Worm (Caenorhabditis elegans) whole organism, late embryonic: ENCODE measurements around the gene F35H10.2.

Source experiments
- C08G9.2 ChIP-seq: sonication (generic microtip); optimal IDR thresholded peaks from 2 replicates; lab custom pipeline; 2016; ENCODE audit warnings: mild to moderate bottlenecking, missing genetic modification characterization, moderate library complexity, missing compliant biosample characterization
- F13H6.1 ChIP-seq: sonication (generic microtip); optimal IDR thresholded peaks from 2 replicates; lab custom pipeline; 2016; ENCODE audit warnings: missing genetic modification characterization, missing compliant biosample characterization
- K09A11.1 ChIP-seq: sonication (generic microtip); optimal IDR thresholded peaks from 2 replicates; lab custom pipeline; 2017; ENCODE audit warnings: antibody characterized with exemption, mild to moderate bottlenecking, missing genetic modification characterization, missing compliant biosample characterization; ENCODE audit not compliant: insufficient read depth
- ceh-14 ChIP-seq: sonication (generic microtip); optimal IDR thresholded peaks from 2 replicates; lab custom pipeline; 2016; ENCODE audit warnings: missing genotype, missing genetic modification characterization, missing compliant biosample characterization
- ceh-18 ChIP-seq: sonication (generic microtip); optimal IDR thresholded peaks from 2 replicates; lab custom pipeline; 2016; ENCODE audit warnings: missing genetic modification characterization, missing compliant biosample characterization
- ceh-19 ChIP-seq: fragments of 200-800 bp; sonication (Bioruptor generic); optimal IDR thresholded peaks from 2 replicates; lab custom pipeline; 2018; ENCODE audit warnings: mild to moderate bottlenecking, missing genetic modification characterization, missing compliant biosample characterization
- ceh-22 ChIP-seq: sonication (generic microtip); optimal IDR thresholded peaks from 2 replicates; lab custom pipeline; 2017; ENCODE audit warnings: missing biosample characterization, missing genetic modification characterization
- ceh-30 ChIP-seq: fragments of 150-350 bp; optimal IDR thresholded peaks from 2 replicates; lab custom pipeline; 2014; ENCODE audit warnings: missing biosample characterization, missing genetic modification characterization
- ceh-31 ChIP-seq: sonication (generic microtip); optimal IDR thresholded peaks from 2 replicates; lab custom pipeline; 2016; ENCODE audit warnings: missing genetic modification characterization, missing compliant biosample characterization
- ceh-45 ChIP-seq: fragments of 200-800 bp; sonication (Bioruptor generic); IDR thresholded peaks from 2 replicates; pipeline ENCODE4 v1.3.6; 2022; ENCODE audit warnings: missing genetic modification reagents, missing genetic modification characterization, missing compliant biosample characterization
- ceh-48 ChIP-seq: sonication (generic microtip); optimal IDR thresholded peaks from 2 replicates; lab custom pipeline; 2016; ENCODE audit warnings: missing genetic modification characterization, inconsistent platforms, missing compliant biosample characterization
- ceh-6 ChIP-seq: fragments of 200-800 bp; sonication (Bioruptor generic); optimal IDR thresholded peaks from 2 replicates; lab custom pipeline; 2018; ENCODE audit warnings: mild to moderate bottlenecking, missing genetic modification characterization, missing compliant biosample characterization
- dmd-4 ChIP-seq: sonication (generic microtip); optimal IDR thresholded peaks from 2 replicates; lab custom pipeline; 2016; ENCODE audit warnings: borderline replicate concordance, missing genetic modification characterization, missing compliant biosample characterization
- elt-4 ChIP-seq: sonication (generic microtip); optimal IDR thresholded peaks from 2 replicates; lab custom pipeline; 2016; ENCODE audit warnings: missing genetic modification characterization, missing compliant biosample characterization
- fax-1 ChIP-seq: sonication (generic microtip); optimal IDR thresholded peaks from 2 replicates; lab custom pipeline; 2016; ENCODE audit warnings: missing genotype, missing genetic modification characterization, missing compliant biosample characterization
- hlh-15 ChIP-seq: sonication (generic microtip); optimal IDR thresholded peaks from 2 replicates; lab custom pipeline; 2016; ENCODE audit warnings: missing genetic modification characterization, missing compliant biosample characterization
- hlh-30 ChIP-seq: sonication (generic microtip); optimal IDR thresholded peaks from 2 replicates; lab custom pipeline; 2017; ENCODE audit warnings: antibody characterized with exemption, missing genetic modification characterization, missing compliant biosample characterization; ENCODE audit not compliant: insufficient read depth
- hlh-6 ChIP-seq: sonication (generic microtip); optimal IDR thresholded peaks from 2 replicates; lab custom pipeline; 2016; ENCODE audit warnings: missing genotype, missing genetic modification characterization, missing compliant biosample characterization
- hlh-8 ChIP-seq: sonication (generic microtip); optimal IDR thresholded peaks from 2 replicates; lab custom pipeline; 2016; ENCODE audit warnings: missing genotype, missing genetic modification characterization, missing compliant biosample characterization
- lim-6 ChIP-seq: sonication (generic microtip); optimal IDR thresholded peaks from 2 replicates; lab custom pipeline; 2016; ENCODE audit warnings: missing genetic modification characterization, missing compliant biosample characterization
- lin-11 ChIP-seq: fragments of 200-800 bp; sonication (Bioruptor generic); optimal IDR thresholded peaks from 2 replicates; lab custom pipeline; 2018; ENCODE audit warnings: mild to moderate bottlenecking, missing genetic modification characterization, missing compliant biosample characterization
- nfya-1 ChIP-seq: sonication (generic microtip); optimal IDR thresholded peaks from 2 replicates; lab custom pipeline; 2017; ENCODE audit warnings: missing genetic modification characterization, mild to moderate bottlenecking, missing compliant biosample characterization, antibody characterized with exemption, moderate library complexity
- nhr-232 ChIP-seq: sonication (generic microtip); optimal IDR thresholded peaks from 2 replicates; lab custom pipeline; 2016; ENCODE audit warnings: missing genetic modification characterization, missing compliant biosample characterization
- npax-4 ChIP-seq: sonication (generic microtip); optimal IDR thresholded peaks from 2 replicates; lab custom pipeline; 2016; ENCODE audit warnings: missing genetic modification characterization, missing compliant biosample characterization
- pag-3 ChIP-seq: sonication (generic microtip); optimal IDR thresholded peaks from 2 replicates; lab custom pipeline; 2016; ENCODE audit warnings: missing compliant biosample characterization, missing genetic modification characterization, borderline replicate concordance
- pax-1 ChIP-seq: fragments of 150-350 bp; optimal IDR thresholded peaks from 2 replicates; lab custom pipeline; 2014; ENCODE audit warnings: missing biosample characterization, missing genetic modification characterization
- pha-4 ChIP-seq: fragments of 150-350 bp; optimal IDR thresholded peaks from 2 replicates; lab custom pipeline; 2018; ENCODE audit warnings: missing biosample characterization, missing genetic modification reagents, missing genetic modification characterization
- pqm-1 ChIP-seq: sonication (generic microtip); optimal IDR thresholded peaks from 2 replicates; lab custom pipeline; 2016; ENCODE audit warnings: missing genetic modification characterization, missing compliant biosample characterization
- ref-2 ChIP-seq: sonication (generic microtip); optimal IDR thresholded peaks from 2 replicates; lab custom pipeline; 2016; ENCODE audit warnings: missing genetic modification characterization, missing compliant biosample characterization
- sox-2 ChIP-seq: fragments of 200-800 bp; sonication (Bioruptor generic); IDR thresholded peaks from 2 replicates; pipeline ENCODE4 v1.3.6; 2022; ENCODE audit warnings: missing genetic modification reagents, missing genetic modification characterization, missing compliant biosample characterization
- syd-9 ChIP-seq: sonication (generic microtip); optimal IDR thresholded peaks from 2 replicates; lab custom pipeline; 2016; ENCODE audit warnings: mild to moderate bottlenecking, missing genetic modification characterization, moderate library complexity, missing compliant biosample characterization
- tbx-7 ChIP-seq: sonication (generic microtip); optimal IDR thresholded peaks from 2 replicates; lab custom pipeline; 2016; ENCODE audit warnings: missing genotype, missing genetic modification characterization, missing compliant biosample characterization
- unc-3 ChIP-seq, 2 experiments: fragments of 200-800 bp in 1 of 2; sonication (Bioruptor generic) in 1 of 2; sonication (generic microtip) in 1 of 2; conservative IDR thresholded peaks in 1 of 2; optimal IDR thresholded peaks in 1 of 2; 2 replicates each; pipeline versions ENCODE4 v1.3.6 to Lab custom; 2016 to 2022; ENCODE audit warnings: missing compliant biosample characterization in 2 of 2, missing genetic modification characterization in 2 of 2, missing genetic modification reagents in 1 of 2
- unc-42 ChIP-seq: sonication (generic microtip); optimal IDR thresholded peaks from 2 replicates; lab custom pipeline; 2016; ENCODE audit warnings: missing genotype, missing genetic modification characterization, missing compliant biosample characterization
- unc-55 ChIP-seq: sonication (generic microtip); optimal IDR thresholded peaks from 2 replicates; lab custom pipeline; 2017; ENCODE audit warnings: missing biosample characterization, missing genetic modification reagents, missing genetic modification characterization
- ztf-16 ChIP-seq: sonication (generic microtip); optimal IDR thresholded peaks from 2 replicates; lab custom pipeline; 2017; ENCODE audit warnings: missing genetic modification characterization, missing compliant biosample characterization

F35H10.2 gene

ce11 chrIV:8359716-8360407 is 30.8 kb downstream of the F35H10.2 start, which contains the start of gene D2096.5:
TSS of gene D2096.5 (minus strand) at chrIV:8359766.
- TF ChIP-seq unc-42 (tag; lab: Kevin White, UChicago) (peak; percentile 88), sox-2 (GFP tag; lab: Robert Waterston, UW) (peak; percentile 27; the same call in 1 of the 2 replicates), ceh-22 (tag; lab: Kevin White, UChicago) (no peak), ceh-14 (tag; lab: Kevin White, UChicago) (peak; percentile 61)

DNA sequence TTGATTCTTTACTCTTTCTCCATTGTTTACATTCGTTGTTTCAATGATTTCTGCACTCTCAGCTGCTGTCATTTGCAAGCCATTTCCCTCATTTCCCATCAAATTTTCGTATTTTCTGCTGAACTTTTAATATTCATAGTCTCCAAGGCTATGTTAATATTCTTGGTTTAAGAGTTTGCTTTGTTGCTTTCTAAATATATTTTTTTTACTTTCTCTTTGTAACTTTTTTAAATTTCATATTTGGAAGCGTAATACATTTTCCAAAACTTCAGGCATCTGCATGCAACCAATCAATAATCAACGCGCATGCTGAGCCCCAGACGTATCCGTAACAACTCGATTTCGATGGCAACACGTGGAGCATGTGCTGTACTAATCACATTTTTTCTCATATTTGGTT is 31.8 kb downstream of the F35H10.2 start, which contains the start of gene sqv-1:
Gene sqv-1 (plus strand): TSS at position 301 of the 400 bp plus-strand sequence.
- no peak for TF ChIP-seq ceh-18 (tag; lab: Kevin White, UChicago)
- TF ChIP-seq ref-2 (tag; lab: Kevin White, UChicago), result no peak
- TF ChIP-seq dmd-4 (tag; lab: Kevin White, UChicago), result no peak
- TF ChIP-seq ceh-48 (tag; lab: Kevin White, UChicago), result no peak
- no peak for TF ChIP-seq lin-11 (tag; lab: Kevin White, UChicago)
- no peak for TF ChIP-seq fax-1
- TF ChIP-seq pha-4 (tag; lab: Kevin White, UChicago), result no peak
- no peak for TF ChIP-seq hlh-30 (tag; lab: Kevin White, UChicago)
- TF ChIP-seq elt-4 (tag; lab: Kevin White, UChicago), result no peak
- no peak for TF ChIP-seq pag-3 (tag; lab: Kevin White, UChicago)
- no peak for TF ChIP-seq hlh-8 (tag; lab: Kevin White, UChicago)
- no peak for TF ChIP-seq ceh-14 (tag; lab: Kevin White, UChicago)
- TF ChIP-seq unc-55, result no peak
- no peak for TF ChIP-seq ceh-6 (GFP tag; lab: Kevin White, UChicago)
- TF ChIP-seq syd-9 (tag; lab: Kevin White, UChicago), result no peak
- no peak for TF ChIP-seq ceh-19
- no peak for TF ChIP-seq ceh-31 (tag; lab: Kevin White, UChicago)
- TF ChIP-seq unc-3 (GFP tag; conservative IDR thresholded peaks at IDR 0.05; lab: Robert Waterston, UW), result no peak
- TF ChIP-seq unc-3 (tag; optimal IDR thresholded peaks at IDR 0.05; lab: Kevin White, UChicago), result no peak
- TF ChIP-seq C08G9.2 (tag; lab: Kevin White, UChicago), result no peak

DNA sequence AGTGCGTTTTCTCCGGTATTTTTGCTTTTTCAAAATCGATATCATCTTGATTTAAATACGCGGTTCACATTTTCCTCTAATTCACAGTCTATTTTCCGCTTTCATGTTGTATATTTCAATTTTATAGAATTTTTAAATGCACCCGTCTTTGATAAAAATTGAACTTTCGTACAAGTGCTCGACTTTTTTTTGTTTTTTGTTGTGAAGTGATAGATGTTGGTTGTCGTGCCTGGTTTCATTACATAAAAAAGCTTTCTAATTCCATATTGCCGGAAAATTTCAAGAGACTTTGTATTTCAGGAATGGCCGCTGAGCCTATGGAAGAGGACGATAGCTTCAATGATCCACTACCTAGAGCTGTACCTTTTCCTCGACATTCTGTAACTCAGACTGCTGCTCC is 34.1 kb downstream of the F35H10.2 start, which contains the start of gene D2096.12:
Gene D2096.12 (plus strand): TSS at position 301 of the 400 bp plus-strand sequence.
- no peak for TF ChIP-seq K09A11.1 (tag; lab: Kevin White, UChicago)
- no peak for TF ChIP-seq lin-11 (tag; lab: Kevin White, UChicago)

- TF ChIP-seq pax-1 (tag; lab: Kevin White, UChicago) (no peak), hlh-6 (no peak), lim-6 (tag; lab: Kevin White, UChicago) (no peak), hlh-8 (tag; lab: Kevin White, UChicago) (no peak), tbx-7 (no peak), pqm-1 (no peak), F13H6.1 (tag; lab: Kevin White, UChicago) (no peak), ceh-45 (GFP tag; lab: Robert Waterston, UW) (no peak), hlh-15 (tag; lab: Kevin White, UChicago) (no peak), elt-4 (tag; lab: Kevin White, UChicago) (no peak), ceh-22 (tag; lab: Kevin White, UChicago) (no peak), ceh-30 (no peak), npax-4 (tag; lab: Kevin White, UChicago) (no peak), fax-1 (no peak), nhr-232 (tag; lab: Kevin White, UChicago) (no peak), nfya-1 (tag; lab: Kevin White, UChicago) (no peak), dmd-4 (tag; lab: Kevin White, UChicago) (no peak), ztf-16 (tag; lab: Kevin White, UChicago) (no peak)
These were observed 37.3 kb downstream of the F35H10.2 start, which contains the start of gene aagr-1 for ce11 chrIV:8366295-8366694. TSS of gene aagr-1 (plus strand) at chrIV:8366521.
